Worm (Caenorhabditis elegans) whole organism, late embryonic: ENCODE measurements around the gene T04F3.1.

Experiments used
- ahr-1 ChIP-seq: sonication (generic microtip); optimal IDR thresholded peaks from 2 replicates; lab custom pipeline; 2016; ENCODE audit warnings: missing genetic modification characterization, missing compliant biosample characterization
- ceh-18 ChIP-seq: sonication (generic microtip); optimal IDR thresholded peaks from 2 replicates; lab custom pipeline; 2016; ENCODE audit warnings: missing genetic modification characterization, missing compliant biosample characterization
- sdc-2 ChIP-seq: sonication (generic microtip); optimal IDR thresholded peaks from 2 replicates; lab custom pipeline; 2016; ENCODE audit warnings: missing genotype, missing genetic modification characterization, missing compliant biosample characterization
- sox-4 ChIP-seq: sonication (generic microtip); optimal IDR thresholded peaks from 2 replicates; lab custom pipeline; 2017; ENCODE audit warnings: mild to moderate bottlenecking, missing genetic modification characterization, inconsistent platforms, missing compliant biosample characterization

DNA sequence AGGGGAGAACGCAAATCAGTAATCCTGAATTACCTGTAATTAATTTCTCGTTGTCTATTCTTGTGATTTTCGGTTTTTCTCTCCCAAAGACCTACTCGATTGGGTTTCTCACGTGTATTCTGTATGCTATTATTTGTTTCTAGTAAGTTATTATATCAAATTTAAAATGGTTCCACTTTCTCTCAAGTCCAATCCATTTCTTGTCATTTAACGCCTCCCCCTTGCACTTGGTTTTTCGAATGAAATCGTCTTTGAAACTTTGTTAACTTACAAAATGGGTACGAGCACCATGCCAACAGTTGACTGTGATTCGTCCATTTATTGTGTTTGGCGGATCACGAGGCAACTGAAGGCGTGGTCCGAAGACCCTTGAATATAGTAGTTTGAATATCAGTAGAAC lies 29.8 kb downstream of the T04F3.1 start:
- no peak for TF ChIP-seq ceh-18 (tag; lab: Kevin White, UChicago)
- no peak for TF ChIP-seq sox-4
- TF ChIP-seq ahr-1 (tag; lab: Kevin White, UChicago), result no peak
- no peak for TF ChIP-seq sdc-2
